Fruit fly (Drosophila melanogaster) whole organism, prepupa: Measurements from ENCODE around the gene RPA1.
A peak's percentile ranks its signal among the peaks of the same experiment; 100 is the strongest.

Source experiments
- CG1621 ChIP-seq: fragments of 200-800 bp; sonication (Bioruptor generic); optimal IDR thresholded peaks from 3 replicates; lab custom pipeline; 2018; ENCODE audit warnings: missing biosample characterization, mild to moderate bottlenecking, missing genetic modification characterization
- CG34406 ChIP-seq: fragments of 200-800 bp; sonication (Bioruptor generic); optimal IDR thresholded peaks from 3 replicates; lab custom pipeline; 2016; ENCODE audit warnings: missing biosample characterization, missing genetic modification characterization
- CG3919 ChIP-seq: fragments of 200-800 bp; sonication (Bioruptor generic); optimal IDR thresholded peaks from 3 replicates; lab custom pipeline; 2016; ENCODE audit warnings: missing biosample characterization, missing genetic modification characterization
- CG6792 ChIP-seq: fragments of 200-800 bp; sonication (Bioruptor generic); optimal IDR thresholded peaks from 3 replicates; lab custom pipeline; 2016; ENCODE audit warnings: missing biosample characterization, missing genetic modification characterization
- CG9139 ChIP-seq: fragments of 200-800 bp; sonication (Bioruptor generic); optimal IDR thresholded peaks from 3 replicates; lab custom pipeline; 2017; ENCODE audit warnings: missing biosample characterization, mild to moderate bottlenecking, missing genetic modification characterization
- Gug ChIP-seq: fragments of 200-800 bp; sonication (Bioruptor generic); IDR thresholded peaks from 2 replicates; pipeline ENCODE4 v1.3.6; 2022; ENCODE audit warnings: missing biosample characterization, missing genetic modification characterization
- Lpt ChIP-seq: fragments of 200-800 bp; sonication (Bioruptor generic); optimal IDR thresholded peaks from 3 replicates; lab custom pipeline; 2016; ENCODE audit warnings: missing biosample characterization, missing genetic modification characterization
- OdsH ChIP-seq: fragments of 200-800 bp; sonication (Bioruptor generic); optimal IDR thresholded peaks from 3 replicates; lab custom pipeline; 2016; ENCODE audit warnings: missing biosample characterization, missing genetic modification characterization
- Sox15 ChIP-seq: fragments of 200-800 bp; sonication (Bioruptor generic); optimal IDR thresholded peaks from 3 replicates; lab custom pipeline; 2016; ENCODE audit warnings: missing biosample characterization, missing genetic modification characterization
- dsx ChIP-seq: fragments of 200-800 bp; optimal IDR thresholded peaks from 3 replicates; lab custom pipeline; 2019; ENCODE audit warnings: missing biosample characterization, mild to moderate bottlenecking, missing genetic modification characterization, moderate library complexity; ENCODE audit not compliant: poor library complexity, severe bottlenecking
- esn ChIP-seq: fragments of 200-800 bp; sonication (Bioruptor generic); optimal IDR thresholded peaks from 2 replicates; lab custom pipeline; 2016; ENCODE audit warnings: missing biosample characterization, mild to moderate bottlenecking, missing genetic modification characterization, moderate library complexity
- fd85E ChIP-seq: fragments of 200-800 bp; sonication (Bioruptor generic); optimal IDR thresholded peaks from 3 replicates; lab custom pipeline; 2016; ENCODE audit warnings: missing biosample characterization, missing genetic modification characterization
- fkh ChIP-seq: fragments of 200-800 bp; sonication (Bioruptor generic); optimal IDR thresholded peaks from 3 replicates; lab custom pipeline; 2017; ENCODE audit warnings: missing biosample characterization, mild to moderate bottlenecking, missing genetic modification characterization, moderate library complexity
- vri ChIP-seq: fragments of 200-800 bp; sonication (Bioruptor generic); optimal IDR thresholded peaks from 3 replicates; lab custom pipeline; 2016; ENCODE audit warnings: missing biosample characterization, mild to moderate bottlenecking, missing genetic modification characterization

DNA sequence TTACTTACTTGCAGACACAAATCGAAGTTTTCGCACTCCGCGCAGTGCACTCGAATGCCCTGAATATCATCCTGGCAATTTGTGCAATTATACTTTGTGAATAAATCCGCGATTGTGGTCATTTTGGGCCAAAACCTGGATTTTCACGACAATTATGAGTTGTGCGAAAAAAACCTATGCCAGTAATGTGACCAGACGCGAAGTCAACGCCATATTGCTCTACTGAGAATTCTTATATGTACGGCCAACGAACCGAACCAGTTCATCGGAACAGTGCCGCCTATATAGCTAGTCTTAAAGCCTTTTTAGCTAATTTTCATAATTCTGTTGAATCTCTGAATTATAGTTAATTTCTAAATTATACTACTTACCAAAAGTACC, 24.0 kb downstream of the RPA1 start, which contains the start of gene Ada2b:
- TF ChIP-seq CG34406 (GFP tag; lab: Kevin White, UChicago) (no peak), Lpt (GFP tag; lab: Kevin White, UChicago) (no peak), CG3919 (GFP tag; lab: Kevin White, UChicago) (no peak), fkh (GFP tag; lab: Kevin White, UChicago) (no peak), Gug (GFP tag; lab: Robert Waterston, UW) (no peak), CG1621 (tag; lab: Kevin White, UChicago) (no peak), fd85E (GFP tag; lab: Kevin White, UChicago) (no peak), CG6792 (GFP tag; lab: Kevin White, UChicago) (no peak), vri (GFP tag; lab: Kevin White, UChicago) (no peak), OdsH (GFP tag; lab: Kevin White, UChicago) (no peak), esn (GFP tag; lab: Kevin White, UChicago) (no peak), CG9139 (GFP tag; lab: Kevin White, UChicago) (no peak), Sox15 (GFP tag; lab: Kevin White, UChicago) (no peak), dsx (GFP tag; lab: Kevin White, UChicago) (peak; percentile 22)
